Worm (Caenorhabditis elegans): ENCODE data around the gene clec-54.
A peak's percentile ranks its signal among the peaks of the same experiment; 100 is the strongest.

Gene clec-54

ce11 chrV:14476680-14477079 is at the start of gene clec-54:
TSS of gene clec-54 (plus strand) at chrV:14476903.
- TF ChIP-seq dmd-4 (tag; optimal IDR thresholded peaks at IDR 0.05; ENCODE audit: borderline replicate concordance) (no peak), ahr-1 (tag; optimal IDR thresholded peaks at IDR 0.05) (no peak), lin-11 (tag; optimal IDR thresholded peaks at IDR 0.05) (no peak), tbx-7 (tag; optimal IDR thresholded peaks at IDR 0.05) (no peak), ref-2 (tag; optimal IDR thresholded peaks at IDR 0.05) (no peak), F13H6.1 (tag; optimal IDR thresholded peaks at IDR 0.05) (no peak), odd-2 (tag; optimal IDR thresholded peaks at IDR 0.05) (no peak), hlh-30 (tag; optimal IDR thresholded peaks at IDR 0.05; ENCODE audit: insufficient read depth) (no peak)

ce11 chrV:14427069-14427825 is 49.5 kb upstream of the clec-54 start:
- TF ChIP-seq ceh-31 (tag; optimal IDR thresholded peaks at IDR 0.05) (peak; percentile 23), Y22D7AL.16 (tag; optimal IDR thresholded peaks at IDR 0.05) (no peak), elt-2 (tag; optimal IDR thresholded peaks at IDR 0.05) (no peak), sox-2 (GFP tag; IDR thresholded peaks at IDR 0.05) (peak; percentile 47; the same call in 1 of the 2 replicates), ref-2 (tag; optimal IDR thresholded peaks at IDR 0.05) (no peak), unc-42 (tag; optimal IDR thresholded peaks at IDR 0.05) (peak; percentile 21), nfya-1 (tag; optimal IDR thresholded peaks at IDR 0.05) (no peak), gmeb-2 (tag; optimal IDR thresholded peaks at IDR 0.05) (no peak)

ce11 chrV:14428865-14429264 is 47.8 kb upstream of the clec-54 start, which contains the start of gene F23B12.1:
TSS of gene F23B12.1 (plus strand) at chrV:14429165.
- TF ChIP-seq hlh-6 (tag; optimal IDR thresholded peaks at IDR 0.05) (no peak), dve-1 (tag; optimal IDR thresholded peaks at IDR 0.05) (no peak), eyg-1 (tag; optimal IDR thresholded peaks at IDR 0.05) (no peak), sox-4 (tag; optimal IDR thresholded peaks at IDR 0.05) (no peak), ceh-19 (GFP tag; optimal IDR thresholded peaks at IDR 0.05) (no peak), ceh-48 (tag; optimal IDR thresholded peaks at IDR 0.05) (no peak), hlh-8 (tag; optimal IDR thresholded peaks at IDR 0.05) (no peak), ztf-16 (tag; optimal IDR thresholded peaks at IDR 0.05) (no peak), fkh-6 (tag; optimal IDR thresholded peaks at IDR 0.05) (no peak), ttx-3 (tag; optimal IDR thresholded peaks at IDR 0.05) (no peak), ceh-22 (tag; optimal IDR thresholded peaks at IDR 0.05) (no peak), syd-9 (tag; optimal IDR thresholded peaks at IDR 0.05) (no peak), ceh-30 (tag; optimal IDR thresholded peaks at IDR 0.05) (no peak)

ce11 chrV:14432259-14432658 is 44.4 kb upstream of the clec-54 start, which contains the start of gene egl-1:
TSS of gene egl-1 (minus strand) at chrV:14432359.
- TF ChIP-seq ref-2 (tag; optimal IDR thresholded peaks at IDR 0.05), result peak; percentile 17
- no peak for TF ChIP-seq nhr-11 (tag; optimal IDR thresholded peaks at IDR 0.05)
- TF ChIP-seq ama-1 (optimal IDR thresholded peaks at IDR 0.05), result no peak

- no peak for TF ChIP-seq npax-4 (tag; optimal IDR thresholded peaks at IDR 0.05)
- TF ChIP-seq eyg-1 (tag; optimal IDR thresholded peaks at IDR 0.05), result no peak
- no peak for TF ChIP-seq sox-2 (GFP tag; IDR thresholded peaks at IDR 0.05)
- TF ChIP-seq fkh-10 (GFP tag; optimal IDR thresholded peaks at IDR 0.05), result no peak
- TF ChIP-seq pqm-1 (tag; optimal IDR thresholded peaks at IDR 0.05), result no peak
- no peak for TF ChIP-seq pax-1 (tag; optimal IDR thresholded peaks at IDR 0.05)
- no peak for TF ChIP-seq tbx-2 (tag; optimal IDR thresholded peaks at IDR 0.05)
- no peak for TF ChIP-seq T23F11.4 (GFP tag; optimal IDR thresholded peaks at IDR 0.05)
- no peak for TF ChIP-seq hlh-6 (tag; optimal IDR thresholded peaks at IDR 0.05)
- TF ChIP-seq ttx-3 (tag; optimal IDR thresholded peaks at IDR 0.05), result no peak
- no peak for TF ChIP-seq hlh-30 (tag; optimal IDR thresholded peaks at IDR 0.05; ENCODE audit: insufficient read depth)
Observed at ce11 chrV:14433584-14433983, 43.1 kb upstream of the clec-54 start.

Measured in whole organism, late embryonic.